Fruit fly (Drosophila melanogaster) whole organism, embryonic: ENCODE results near the gene CG32816.

Source experiments
- Blimp-1 ChIP-seq: fragments of 200-800 bp; sonication (Bioruptor generic); optimal IDR thresholded peaks from 3 replicates; lab custom pipeline; 2018; ENCODE audit warnings: missing biosample characterization, missing genetic modification characterization, mild to moderate bottlenecking, moderate library complexity, missing genetic modification reagents
- CG10959 ChIP-seq: fragments of 200-800 bp; sonication (Bioruptor generic); IDR thresholded peaks from 2 replicates; pipeline ENCODE4 v1.3.6; 2022; ENCODE audit warnings: missing biosample characterization, missing genetic modification characterization
- CG11723 ChIP-seq: fragments of 200-800 bp; sonication (Bioruptor generic); optimal IDR thresholded peaks from 2 replicates; lab custom pipeline; 2017; ENCODE audit warnings: missing biosample characterization, mild to moderate bottlenecking, missing genetic modification characterization
- CG12391 ChIP-seq: fragments of 200-800 bp; sonication (Bioruptor generic); optimal IDR thresholded peaks from 3 replicates; lab custom pipeline; 2018; ENCODE audit warnings: missing biosample characterization, mild to moderate bottlenecking, missing genetic modification characterization, moderate library complexity
- CG12769 ChIP-seq: fragments of 200-800 bp; sonication (Bioruptor generic); optimal IDR thresholded peaks from 2 replicates; lab custom pipeline; 2019; ENCODE audit warnings: missing biosample characterization, mild to moderate bottlenecking, missing genetic modification characterization, moderate library complexity
- CG12942 ChIP-seq: fragments of 200-800 bp; sonication (Bioruptor generic); optimal IDR thresholded peaks from 3 replicates; lab custom pipeline; 2016; ENCODE audit warnings: missing biosample characterization, missing genetic modification characterization
- CG13287 ChIP-seq: fragments of 200-800 bp; sonication (Bioruptor generic); IDR thresholded peaks from 2 replicates; pipeline ENCODE4 v1.3.6; 2022; ENCODE audit warnings: missing biosample characterization, missing genetic modification characterization; ENCODE audit not compliant: partially characterized antibody
- CG14710 ChIP-seq: fragments of 200-800 bp; sonication (Bioruptor generic); optimal IDR thresholded peaks from 3 replicates; lab custom pipeline; 2019; ENCODE audit warnings: missing biosample characterization, mild to moderate bottlenecking, missing genetic modification characterization, moderate library complexity
- CG15514 ChIP-seq: fragments of 200-800 bp; sonication (Bioruptor generic); optimal IDR thresholded peaks from 3 replicates; lab custom pipeline; 2017; ENCODE audit warnings: missing biosample characterization, missing genetic modification characterization, mild to moderate bottlenecking, moderate library complexity, missing genetic modification reagents
- CG17186 ChIP-seq: fragments of 200-800 bp; sonication (Bioruptor generic); optimal IDR thresholded peaks from 3 replicates; lab custom pipeline; 2017; ENCODE audit warnings: missing biosample characterization, missing genetic modification reagents, missing genetic modification characterization
- CG33213 ChIP-seq: fragments of 200-800 bp; sonication (Bioruptor generic); optimal IDR thresholded peaks from 3 replicates; lab custom pipeline; 2016; ENCODE audit warnings: missing biosample characterization, missing genetic modification characterization
- CG5180 ChIP-seq: fragments of 200-800 bp; sonication (Bioruptor generic); optimal IDR thresholded peaks from 3 replicates; lab custom pipeline; 2017; ENCODE audit warnings: missing biosample characterization, missing genetic modification characterization, mild to moderate bottlenecking, moderate library complexity, missing genetic modification reagents
- CG6813 ChIP-seq: fragments of 200-800 bp; sonication (Bioruptor generic); optimal IDR thresholded peaks from 2 replicates; lab custom pipeline; 2017; ENCODE audit warnings: missing biosample characterization, missing genetic modification characterization, mild to moderate bottlenecking, moderate library complexity, missing genetic modification reagents
- CG7357 ChIP-seq: fragments of 200-800 bp; sonication (Bioruptor generic); IDR thresholded peaks from 3 replicates; pipeline ENCODE4 v1.3.6; 2022; ENCODE audit warnings: missing biosample characterization, missing genetic modification characterization
- CG8290 ChIP-seq, 3 experiments: fragments of 200-800 bp; sonication (Bioruptor generic); optimal IDR thresholded peaks; 2 replicates each; lab custom pipeline; 2016 to 2019; ENCODE audit warnings: missing biosample characterization in 3 of 3, missing genetic modification characterization in 3 of 3, mild to moderate bottlenecking in 2 of 3, moderate library complexity in 1 of 3
- CG8944 ChIP-seq: fragments of 200-800 bp; sonication (Bioruptor generic); optimal IDR thresholded peaks from 3 replicates; lab custom pipeline; 2016; ENCODE audit warnings: missing biosample characterization, missing genetic modification characterization
- CTCF ChIP-seq: fragments of 200-800 bp; sonication (Bioruptor generic); optimal IDR thresholded peaks from 2 replicates; lab custom pipeline; 2017; ENCODE audit warnings: missing biosample characterization, mild to moderate bottlenecking, missing genetic modification characterization, moderate library complexity
- CoRest ChIP-seq: fragments of 200-800 bp; sonication (Bioruptor generic); optimal IDR thresholded peaks from 3 replicates; lab custom pipeline; 2018; ENCODE audit warnings: missing biosample characterization, mild to moderate bottlenecking, missing genetic modification characterization, moderate library complexity
- D ChIP-seq, 2 experiments: fragments of 200-800 bp in 1 of 2; fragments of >200 bp in 1 of 2; sonication (Bioruptor generic) in 1 of 2; optimal IDR thresholded peaks; 2 replicates in 1 of 2; 3 replicates in 1 of 2; lab custom pipeline; 2017; ENCODE audit warnings: mild to moderate bottlenecking in 1 of 2, missing biosample characterization in 1 of 2, missing genetic modification characterization in 1 of 2, missing genetic modification reagents in 1 of 2
- E2f2 ChIP-seq: fragments of 200-800 bp; sonication (Bioruptor generic); IDR thresholded peaks from 2 replicates; pipeline ENCODE4 v1.3.6; 2022; ENCODE audit warnings: missing biosample characterization, missing genetic modification characterization
- HmgD ChIP-seq: fragments of 200-800 bp; sonication (Bioruptor generic); optimal IDR thresholded peaks from 3 replicates; lab custom pipeline; 2016; ENCODE audit warnings: missing biosample characterization, missing genetic modification characterization
- Hr3 ChIP-seq: fragments of 200-800 bp; sonication (Bioruptor generic); optimal IDR thresholded peaks from 3 replicates; lab custom pipeline; 2016; ENCODE audit warnings: missing biosample characterization, missing genetic modification characterization
- Hr39 ChIP-seq: fragments of >200 bp; optimal IDR thresholded peaks from 2 replicates; lab custom pipeline; 2017
- Lhr ChIP-seq: fragments of 200-800 bp; sonication (Bioruptor generic); optimal IDR thresholded peaks from 3 replicates; lab custom pipeline; 2017; ENCODE audit warnings: mild to moderate bottlenecking, missing biosample characterization, missing genetic modification reagents, missing genetic modification characterization
- MBD-R2 ChIP-seq: fragments of 200-800 bp; sonication (Bioruptor generic); IDR thresholded peaks from 2 replicates; pipeline ENCODE4 v1.3.6; 2022; ENCODE audit warnings: missing biosample characterization, missing genetic modification characterization
- MTF-1 ChIP-seq: fragments of 200-800 bp; sonication (Bioruptor generic); optimal IDR thresholded peaks from 2 replicates; lab custom pipeline; 2018; ENCODE audit warnings: missing biosample characterization, mild to moderate bottlenecking, missing genetic modification characterization, borderline replicate concordance
- Xbp1 ChIP-seq: fragments of 200-800 bp; sonication (Bioruptor generic); optimal IDR thresholded peaks from 3 replicates; lab custom pipeline; 2016; ENCODE audit warnings: missing biosample characterization, mild to moderate bottlenecking, missing genetic modification characterization
- YL-1 ChIP-seq: fragments of 200-800 bp; sonication (Bioruptor generic); optimal IDR thresholded peaks from 3 replicates; lab custom pipeline; 2017; ENCODE audit warnings: missing biosample characterization, mild to moderate bottlenecking, missing genetic modification characterization
- amos ChIP-seq: fragments of 200-800 bp; sonication (Bioruptor generic); IDR thresholded peaks from 2 replicates; pipeline ENCODE4 v1.3.6; 2022; ENCODE audit warnings: missing biosample characterization, missing genetic modification characterization; ENCODE audit not compliant: partially characterized antibody
- ash1 ChIP-seq: fragments of 200-800 bp; sonication (Bioruptor generic); optimal IDR thresholded peaks from 2 replicates; lab custom pipeline; 2018; ENCODE audit warnings: missing biosample characterization, mild to moderate bottlenecking, missing genetic modification characterization
- ato ChIP-seq: fragments of 200-800 bp; sonication (Bioruptor generic); IDR thresholded peaks from 2 replicates; pipeline ENCODE4 v1.3.6; 2022; ENCODE audit warnings: missing biosample characterization, missing genetic modification characterization; ENCODE audit not compliant: partially characterized antibody
- bcd ChIP-seq: fragments of 200-800 bp; sonication (Bioruptor generic); optimal IDR thresholded peaks from 2 replicates; lab custom pipeline; 2017; ENCODE audit warnings: missing biosample characterization, mild to moderate bottlenecking, missing genetic modification characterization
- caup ChIP-seq: fragments of 200-800 bp; sonication (Bioruptor generic); optimal IDR thresholded peaks from 3 replicates; lab custom pipeline; 2017; ENCODE audit warnings: missing biosample characterization, mild to moderate bottlenecking, missing genetic modification characterization, moderate library complexity; ENCODE audit not compliant: severe bottlenecking
- cg ChIP-seq: fragments of 200-800 bp; sonication (Bioruptor generic); optimal IDR thresholded peaks from 3 replicates; lab custom pipeline; 2019; ENCODE audit warnings: missing biosample characterization, mild to moderate bottlenecking, missing genetic modification characterization, moderate library complexity
- dm ChIP-seq: fragments of 200-800 bp; sonication (Bioruptor generic); optimal IDR thresholded peaks from 3 replicates; lab custom pipeline; 2016; ENCODE audit warnings: missing biosample characterization, missing genetic modification characterization
- ems ChIP-seq: fragments of 200-800 bp; sonication (Bioruptor generic); optimal IDR thresholded peaks from 3 replicates; lab custom pipeline; 2016; ENCODE audit warnings: missing biosample characterization, missing genetic modification characterization
- ewg ChIP-seq: fragments of 200-800 bp; sonication (Bioruptor generic); optimal IDR thresholded peaks from 3 replicates; lab custom pipeline; 2017; ENCODE audit warnings: mild to moderate bottlenecking, missing biosample characterization, missing genetic modification reagents, missing genetic modification characterization
- fru ChIP-seq: fragments of >200 bp; optimal IDR thresholded peaks from 2 replicates; lab custom pipeline; 2017
- gsb-n ChIP-seq: fragments of 200-800 bp; sonication (Bioruptor generic); optimal IDR thresholded peaks from 3 replicates; lab custom pipeline; 2018; ENCODE audit warnings: missing biosample characterization, mild to moderate bottlenecking, missing genetic modification characterization
- lov ChIP-seq, 2 experiments: fragments of 200-800 bp in 1 of 2; fragments of >200 bp in 1 of 2; sonication (Bioruptor generic) in 1 of 2; IDR thresholded peaks in 1 of 2; optimal IDR thresholded peaks in 1 of 2; 2 replicates in 1 of 2; 3 replicates in 1 of 2; pipeline versions ENCODE4 v1.3.6 to Lab custom; 2017 to 2022; ENCODE audit warnings: missing biosample characterization in 1 of 2, missing genetic modification characterization in 1 of 2
- p53 ChIP-seq: fragments of 200-800 bp; sonication (Bioruptor generic); optimal IDR thresholded peaks from 2 replicates; lab custom pipeline; 2016; ENCODE audit warnings: missing biosample characterization, missing genetic modification characterization
- pzg ChIP-seq: fragments of 200-800 bp; sonication (Bioruptor generic); optimal IDR thresholded peaks from 3 replicates; lab custom pipeline; 2018; ENCODE audit warnings: missing biosample characterization, mild to moderate bottlenecking, missing genetic modification characterization, moderate library complexity
- salm ChIP-seq: fragments of 200-800 bp; sonication (Bioruptor generic); optimal IDR thresholded peaks from 2 replicates; lab custom pipeline; 2018; ENCODE audit warnings: missing biosample characterization, mild to moderate bottlenecking, missing genetic modification characterization
- tll ChIP-seq, 2 experiments: fragments of 200-800 bp in 1 of 2; fragments of >200 bp in 1 of 2; sonication (Bioruptor generic) in 1 of 2; optimal IDR thresholded peaks; 2 replicates each; lab custom pipeline; 2017 to 2019; ENCODE audit warnings: missing biosample characterization in 2 of 2, missing genetic modification characterization in 2 of 2, mild to moderate bottlenecking in 1 of 2, moderate library complexity in 1 of 2
- vnd ChIP-seq: fragments of 200-800 bp; sonication (Bioruptor generic); IDR thresholded peaks from 3 replicates; pipeline ENCODE4 v1.3.6; 2022; ENCODE audit warnings: missing biosample characterization, missing genetic modification characterization; ENCODE audit not compliant: partially characterized antibody
- wek ChIP-seq: fragments of 200-800 bp; sonication (Bioruptor generic); optimal IDR thresholded peaks from 3 replicates; lab custom pipeline; 2018; ENCODE audit warnings: missing biosample characterization, mild to moderate bottlenecking, missing genetic modification characterization, moderate library complexity
- zfh2 ChIP-seq: fragments of 200-800 bp; sonication (Bioruptor generic); optimal IDR thresholded peaks from 2 replicates; lab custom pipeline; 2016; ENCODE audit warnings: missing biosample characterization, missing genetic modification characterization

The CG32816 gene

dm6 chrX:279097-279727, 191.3 kb downstream of the CG32816 start, which contains the start of the genes CG3777 and ewg (continued):
- peak; percentile 99 for TF ChIP-seq amos (GFP tag; lab: Robert Waterston, UW)
- peak; percentile 32 for TF ChIP-seq CG12391 (tag; lab: Kevin White, UChicago)
- TF ChIP-seq CG14710 (tag; lab: Kevin White, UChicago) = peak; percentile 69
- no peak for TF ChIP-seq CG5180 (GFP tag; lab: Kevin White, UChicago)
- peak; percentile 22 for TF ChIP-seq CoRest (tag; lab: Kevin White, UChicago)
- no peak for TF ChIP-seq ems
- TF ChIP-seq D (optimal IDR thresholded peaks at IDR 0.05; lab: Kevin White, UChicago) = no peak
- TF ChIP-seq D (GFP tag; optimal IDR thresholded peaks at IDR 0.05; lab: Kevin White, UChicago) = no peak
- peak; percentile 78 for TF ChIP-seq E2f2
- no peak for TF ChIP-seq ash1 (GFP tag; lab: Kevin White, UChicago)
- TF ChIP-seq caup (GFP tag; lab: Kevin White, UChicago) = peak; percentile 3
- TF ChIP-seq cg (GFP tag; lab: Kevin White, UChicago) = peak; percentile 87
- peak; percentile 7 for TF ChIP-seq wek (GFP tag; lab: Kevin White, UChicago)
- TF ChIP-seq Blimp-1 (GFP tag; lab: Kevin White, UChicago) = no peak
- TF ChIP-seq CG8290 (GFP tag; optimal IDR thresholded peaks at IDR 0.05; lab: Kevin White, UChicago) = peak; percentile 64
- peak in 1 of 2 experiments; percentile 72 for TF ChIP-seq CG8290 (tag; optimal IDR thresholded peaks at IDR 0.05; lab: Kevin White, UChicago)
- TF ChIP-seq Hr39 (lab: Kevin White, UChicago) = no peak
- no peak for TF ChIP-seq CG12942
- peak; percentile 91 for TF ChIP-seq pzg (GFP tag; lab: Kevin White, UChicago)
- TF ChIP-seq MTF-1 = no peak
- no peak for TF ChIP-seq bcd
- TF ChIP-seq Hr3 = no peak
- no peak for TF ChIP-seq tll (GFP tag; optimal IDR thresholded peaks at IDR 0.05; lab: Kevin White, UChicago)
- TF ChIP-seq gsb-n (tag; lab: Kevin White, UChicago) = peak; percentile 0
- no peak for TF ChIP-seq CG10959
- TF ChIP-seq CG8944 (GFP tag; lab: Kevin White, UChicago) = no peak
- peak; percentile 32; the same call in 1 of the 2 replicates for TF ChIP-seq MBD-R2 (GFP tag; lab: Robert Waterston, UW)
- TF ChIP-seq p53 (GFP tag; lab: Kevin White, UChicago) = peak; percentile 26
- peak; percentile 37 for TF ChIP-seq dm (GFP tag; lab: Kevin White, UChicago)
- peak; percentile 70 for TF ChIP-seq CTCF
- peak; percentile 68 for TF ChIP-seq CG33213 (GFP tag; lab: Kevin White, UChicago)
- TF ChIP-seq YL-1 (GFP tag; lab: Kevin White, UChicago) = peak; percentile 22
- TF ChIP-seq CG13287 = peak; percentile 97
- peak; percentile 76 for TF ChIP-seq CG17186 (GFP tag; lab: Kevin White, UChicago)
- peak; percentile 58 for TF ChIP-seq CG15514 (GFP tag; lab: Kevin White, UChicago)
- TF ChIP-seq ewg (GFP tag; lab: Kevin White, UChicago) = peak; percentile 97
- TF ChIP-seq CG12769 (tag; lab: Kevin White, UChicago) = peak; percentile 42
- TF ChIP-seq CG11723 (GFP tag; lab: Kevin White, UChicago) = no peak
- TF ChIP-seq salm (tag; lab: Kevin White, UChicago) = no peak
- no peak for TF ChIP-seq fru (lab: Kevin White, UChicago)
- TF ChIP-seq CG7357 (GFP tag; lab: Robert Waterston, UW) = no peak
- peak; percentile 54 for TF ChIP-seq Xbp1
- TF ChIP-seq vnd (GFP tag; lab: Robert Waterston, UW) = peak; percentile 95
- no peak for TF ChIP-seq lov (optimal IDR thresholded peaks at IDR 0.05; lab: Kevin White, UChicago)
- TF ChIP-seq lov (GFP tag; IDR thresholded peaks at IDR 0.05; lab: Robert Waterston, UW) = no peak
- TF ChIP-seq HmgD (GFP tag; lab: Kevin White, UChicago) = peak; percentile 53
- peak; percentile 7 for TF ChIP-seq zfh2 (GFP tag; lab: Kevin White, UChicago)
- TF ChIP-seq ato (GFP tag; lab: Robert Waterston, UW) = peak; percentile 97
- TF ChIP-seq Lhr (GFP tag; lab: Kevin White, UChicago) = peak; percentile 46
- no peak for TF ChIP-seq CG6813 (GFP tag; lab: Kevin White, UChicago)
